Worm (Caenorhabditis elegans) whole organism, early embryonic: ENCODE measurements around the gene ZK1240.2.

ENCODE experiments used
- B0310.2 ChIP-seq: sonication (generic microtip); optimal IDR thresholded peaks from 2 replicates; lab custom pipeline; 2016; ENCODE audit warnings: mild to moderate bottlenecking, missing genetic modification characterization, missing compliant biosample characterization
- F13C5.2 ChIP-seq: sonication (generic microtip); optimal IDR thresholded peaks from 2 replicates; lab custom pipeline; 2017; ENCODE audit warnings: mild to moderate bottlenecking, missing genetic modification characterization, inconsistent platforms, missing compliant biosample characterization
- aly-1 ChIP-seq: sonication (generic microtip); optimal IDR thresholded peaks from 2 replicates; lab custom pipeline; 2016; ENCODE audit warnings: missing genetic modification characterization, missing compliant biosample characterization
- ama-1 ChIP-seq: fragments of 150-350 bp; optimal IDR thresholded peaks from 2 replicates; lab custom pipeline; 2014
- ceh-13 ChIP-seq: fragments of 200-800 bp; sonication (Bioruptor generic); optimal IDR thresholded peaks from 2 replicates; lab custom pipeline; 2018; ENCODE audit warnings: mild to moderate bottlenecking, missing genetic modification characterization, missing compliant biosample characterization
- ceh-36 ChIP-seq: sonication (generic microtip); optimal IDR thresholded peaks from 2 replicates; lab custom pipeline; 2016; ENCODE audit warnings: missing genetic modification characterization, inconsistent platforms, missing compliant biosample characterization
- ets-7 ChIP-seq: sonication (generic microtip); optimal IDR thresholded peaks from 2 replicates; lab custom pipeline; 2016; ENCODE audit warnings: missing genotype, missing genetic modification characterization, missing compliant biosample characterization
- flt-1 ChIP-seq: fragments of 200-800 bp; sonication (Bioruptor generic); IDR thresholded peaks from 2 replicates; pipeline ENCODE4 v1.3.6; 2022; ENCODE audit warnings: missing genetic modification characterization, missing compliant biosample characterization
- hmbx-1 ChIP-seq: sonication (generic microtip); optimal IDR thresholded peaks from 2 replicates; lab custom pipeline; 2016; ENCODE audit warnings: mild to moderate bottlenecking, missing genetic modification characterization, missing compliant biosample characterization
- hmg-4 ChIP-seq: fragments of 200-800 bp; sonication (Bioruptor generic); optimal IDR thresholded peaks from 2 replicates; lab custom pipeline; 2018; ENCODE audit warnings: mild to moderate bottlenecking, missing genetic modification characterization, missing compliant biosample characterization
- hnd-1 ChIP-seq: sonication (generic microtip); optimal IDR thresholded peaks from 2 replicates; lab custom pipeline; 2016; ENCODE audit warnings: missing genetic modification characterization, missing compliant biosample characterization
- pes-1 ChIP-seq: fragments of 200-800 bp; sonication (Bioruptor generic); IDR thresholded peaks from 2 replicates; pipeline ENCODE4 v1.3.6; 2022; ENCODE audit warnings: missing genetic modification reagents, missing genetic modification characterization, missing compliant biosample characterization
- scrt-1 ChIP-seq: fragments of 200-800 bp; sonication (Bioruptor generic); IDR thresholded peaks from 2 replicates; pipeline ENCODE4 v1.3.6; 2022; ENCODE audit warnings: missing genetic modification characterization, missing compliant biosample characterization
- sea-1 ChIP-seq: fragments of 200-800 bp; sonication (Bioruptor generic); conservative IDR thresholded peaks from 2 replicates; pipeline ENCODE4 v1.3.6; 2022; ENCODE audit warnings: missing genetic modification characterization, missing compliant biosample characterization
- tbx-11 ChIP-seq: fragments of 200-800 bp; sonication (Bioruptor generic); IDR thresholded peaks from 2 replicates; pipeline ENCODE4 v1.3.6; 2022; ENCODE audit warnings: missing genetic modification characterization, missing compliant biosample characterization
- tbx-37 ChIP-seq: fragments of 200-800 bp; sonication (Bioruptor generic); conservative IDR thresholded peaks from 2 replicates; pipeline ENCODE4 v1.3.6; 2022; ENCODE audit warnings: missing genetic modification reagents, missing genetic modification characterization, missing compliant biosample characterization
- tra-4 ChIP-seq: sonication (generic microtip); optimal IDR thresholded peaks from 2 replicates; lab custom pipeline; 2017; ENCODE audit warnings: missing genetic modification characterization, missing compliant biosample characterization

Gene ZK1240.2

DNA sequence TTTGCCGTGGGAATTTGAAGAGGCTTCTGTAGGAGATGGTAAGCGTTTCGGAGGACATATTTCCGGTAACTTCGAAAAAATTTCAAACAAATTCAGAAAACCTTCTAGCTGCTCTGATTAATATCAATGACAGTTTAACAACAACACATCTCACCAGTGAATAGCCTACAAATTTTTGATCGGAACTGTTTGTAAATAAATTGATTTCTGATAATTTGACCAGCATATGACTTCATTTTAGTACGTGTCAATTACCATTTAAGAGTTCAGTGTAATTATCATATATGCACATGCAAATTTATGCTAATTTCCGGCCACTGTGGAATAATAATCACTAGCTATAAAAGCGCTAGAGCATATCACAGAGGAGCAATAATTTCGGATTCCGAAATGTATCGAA is 1.8 kb downstream of the ZK1240.2 start, which contains the start of gene ZK1240.11:
Gene ZK1240.11 (plus strand): TSS at position 301 of the 400 bp plus-strand sequence.
- TF ChIP-seq ama-1 = no peak
- no peak for TF ChIP-seq aly-1 (tag; lab: Kevin White, UChicago)
- TF ChIP-seq hnd-1 (tag; lab: Kevin White, UChicago) = no peak
- no peak for TF ChIP-seq hmbx-1 (tag; lab: Kevin White, UChicago)
- TF ChIP-seq ceh-13 (GFP tag; lab: Kevin White, UChicago) = no peak
- no peak for TF ChIP-seq pes-1 (GFP tag; lab: Robert Waterston, UW)
- TF ChIP-seq hmg-4 (GFP tag; lab: Kevin White, UChicago) = no peak
- no peak for TF ChIP-seq sea-1 (GFP tag; lab: Robert Waterston, UW)
- no peak for TF ChIP-seq tra-4 (tag; lab: Kevin White, UChicago)
- TF ChIP-seq ets-7 (tag; lab: Kevin White, UChicago) = no peak
- TF ChIP-seq ceh-36 = no peak
- TF ChIP-seq tbx-11 (GFP tag; lab: Robert Waterston, UW) = no peak
- no peak for TF ChIP-seq B0310.2
- TF ChIP-seq tbx-37 (GFP tag; lab: Robert Waterston, UW) = no peak
- TF ChIP-seq flt-1 (GFP tag; lab: Robert Waterston, UW) = no peak
- TF ChIP-seq scrt-1 (GFP tag; lab: Robert Waterston, UW) = no peak

DNA sequence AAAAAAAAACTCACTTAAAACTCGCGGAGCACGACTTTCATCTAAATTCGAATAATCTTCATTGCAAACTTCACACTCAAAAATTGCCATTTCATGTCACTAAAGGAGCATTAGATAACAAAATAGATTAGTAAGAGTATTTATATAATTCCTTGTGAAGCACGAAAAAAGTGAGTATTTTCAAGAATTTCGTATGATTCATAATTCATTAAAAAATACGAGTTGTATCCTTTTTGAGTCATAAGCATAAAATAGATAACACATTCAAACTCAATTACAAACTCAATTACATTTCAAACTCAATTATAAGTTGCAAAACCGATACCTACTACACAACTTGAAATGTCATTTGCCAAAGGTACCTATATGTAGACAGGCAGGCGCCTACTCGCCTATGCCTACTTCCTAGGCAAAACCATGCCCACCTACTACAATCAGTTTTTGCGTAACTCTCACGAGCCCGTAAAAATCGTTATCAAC is 5.8 kb downstream of the ZK1240.2 start, which contains the start of the genes ZK1240.8 and ZK1240.1:
Gene ZK1240.8 (minus strand): TSS at position 101 of the 480 bp plus-strand sequence.
Gene ZK1240.1 (plus strand): TSS at position 430 of the 480 bp plus-strand sequence.
- TF ChIP-seq ceh-36 (no peak), hmbx-1 (tag; lab: Kevin White, UChicago) (no peak), tra-4 (tag; lab: Kevin White, UChicago) (no peak), ceh-13 (GFP tag; lab: Kevin White, UChicago) (no peak), sea-1 (GFP tag; lab: Robert Waterston, UW) (no peak), tbx-37 (GFP tag; lab: Robert Waterston, UW) (no peak), ama-1 (no peak), hmg-4 (GFP tag; lab: Kevin White, UChicago) (no peak), B0310.2 (no peak), ets-7 (tag; lab: Kevin White, UChicago) (no peak)

DNA sequence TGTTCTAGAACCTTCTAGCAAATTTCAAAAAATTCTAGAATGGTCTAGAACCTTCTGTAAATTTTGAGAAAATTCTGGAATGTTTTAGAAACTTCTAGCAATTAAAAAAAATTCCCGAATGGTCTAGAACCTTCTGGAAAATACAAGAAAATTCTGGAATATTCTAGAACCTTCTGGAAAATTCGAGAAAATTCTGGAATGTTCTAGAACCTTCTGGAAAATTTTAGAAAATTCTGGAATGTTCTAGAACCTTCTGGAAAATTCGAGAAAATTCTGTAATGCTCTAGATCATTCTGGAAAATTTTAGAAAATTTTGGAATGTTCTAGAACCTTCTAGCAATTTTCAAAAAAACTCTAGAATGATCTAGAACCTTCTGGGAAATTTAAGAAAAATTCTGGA is 7.3 kb downstream of the ZK1240.2 start:
- no peak for TF ChIP-seq flt-1 (GFP tag; lab: Robert Waterston, UW)
- no peak for TF ChIP-seq scrt-1 (GFP tag; lab: Robert Waterston, UW)
- no peak for TF ChIP-seq tbx-37 (GFP tag; lab: Robert Waterston, UW)
- no peak for TF ChIP-seq tbx-11 (GFP tag; lab: Robert Waterston, UW)
- no peak for TF ChIP-seq B0310.2
- no peak for TF ChIP-seq ceh-13 (GFP tag; lab: Kevin White, UChicago)
- no peak for TF ChIP-seq F13C5.2 (tag; lab: Kevin White, UChicago)
- TF ChIP-seq hnd-1 (tag; lab: Kevin White, UChicago) = no peak
- TF ChIP-seq aly-1 (tag; lab: Kevin White, UChicago) = no peak
- no peak for TF ChIP-seq pes-1 (GFP tag; lab: Robert Waterston, UW)
- TF ChIP-seq hmbx-1 (tag; lab: Kevin White, UChicago) = no peak
- no peak for TF ChIP-seq ets-7 (tag; lab: Kevin White, UChicago)
- TF ChIP-seq ama-1 = no peak
- no peak for TF ChIP-seq ceh-36
- TF ChIP-seq sea-1 (GFP tag; lab: Robert Waterston, UW) = no peak
- TF ChIP-seq tra-4 (tag; lab: Kevin White, UChicago) = no peak
- no peak for TF ChIP-seq hmg-4 (GFP tag; lab: Kevin White, UChicago)

DNA sequence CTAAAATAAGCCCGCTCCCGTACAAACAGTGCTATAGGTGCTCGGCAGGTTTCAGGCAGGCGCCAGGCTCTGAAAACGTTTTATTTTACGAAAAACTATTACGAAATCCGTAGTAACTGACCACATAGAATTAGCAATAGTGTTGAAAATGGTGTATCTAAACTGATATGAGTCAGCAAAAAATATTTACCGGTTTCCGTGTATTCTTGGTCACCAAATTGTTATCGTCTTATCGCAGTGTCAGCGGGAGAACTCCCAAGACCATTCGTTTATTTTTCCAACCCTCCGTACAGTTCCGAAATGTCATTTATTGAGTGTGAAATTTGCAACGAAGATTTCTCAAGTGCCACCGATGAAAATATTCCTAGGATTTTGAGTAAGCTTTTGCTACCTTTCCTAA is 9.0 kb downstream of the ZK1240.2 start, which contains the start of gene F43C11.8:
Gene F43C11.8 (plus strand): TSS at position 301 of the 400 bp plus-strand sequence.
- TF ChIP-seq sea-1 (GFP tag; lab: Robert Waterston, UW) (no peak), ama-1 (no peak), hmg-4 (GFP tag; lab: Kevin White, UChicago) (no peak), B0310.2 (no peak), scrt-1 (GFP tag; lab: Robert Waterston, UW) (no peak), pes-1 (GFP tag; lab: Robert Waterston, UW) (no peak), flt-1 (GFP tag; lab: Robert Waterston, UW) (no peak), ceh-36 (no peak), tbx-37 (GFP tag; lab: Robert Waterston, UW) (no peak), ets-7 (tag; lab: Kevin White, UChicago) (no peak), tra-4 (tag; lab: Kevin White, UChicago) (no peak), hmbx-1 (tag; lab: Kevin White, UChicago) (no peak), F13C5.2 (tag; lab: Kevin White, UChicago) (no peak), ceh-13 (GFP tag; lab: Kevin White, UChicago) (no peak), hnd-1 (tag; lab: Kevin White, UChicago) (no peak), aly-1 (tag; lab: Kevin White, UChicago) (no peak), tbx-11 (GFP tag; lab: Robert Waterston, UW) (no peak)

DNA sequence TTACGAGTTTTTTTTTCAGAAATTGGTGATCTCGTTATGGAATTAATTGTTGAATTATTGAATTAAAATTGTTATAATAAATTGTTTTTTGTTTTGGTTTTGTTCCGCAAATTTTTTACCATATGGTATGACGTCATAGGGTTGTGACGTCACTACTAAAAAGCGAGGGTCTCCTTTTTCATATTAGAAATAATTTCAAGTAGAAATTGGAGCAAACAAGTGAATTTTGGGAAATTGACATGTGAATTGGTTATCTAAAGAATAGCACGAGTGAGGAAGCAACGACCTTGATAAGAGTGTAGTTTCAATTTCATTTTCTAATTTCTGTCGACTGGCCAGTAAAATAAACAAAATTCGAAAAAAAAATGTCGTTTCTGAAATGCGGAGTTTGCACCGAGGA is 12.4 kb downstream of the ZK1240.2 start, which contains the start of gene F43C11.7:
Gene F43C11.7 (plus strand): TSS at position 326 of the 400 bp plus-strand sequence.
- TF ChIP-seq tbx-11 (GFP tag; lab: Robert Waterston, UW) = no peak
- TF ChIP-seq flt-1 (GFP tag; lab: Robert Waterston, UW) = no peak
- no peak for TF ChIP-seq hnd-1 (tag; lab: Kevin White, UChicago)
- no peak for TF ChIP-seq pes-1 (GFP tag; lab: Robert Waterston, UW)
- no peak for TF ChIP-seq aly-1 (tag; lab: Kevin White, UChicago)
- no peak for TF ChIP-seq F13C5.2 (tag; lab: Kevin White, UChicago)
- no peak for TF ChIP-seq ama-1
- TF ChIP-seq hmg-4 (GFP tag; lab: Kevin White, UChicago) = no peak
- TF ChIP-seq ets-7 (tag; lab: Kevin White, UChicago) = no peak
- no peak for TF ChIP-seq ceh-36
- TF ChIP-seq B0310.2 = no peak
- TF ChIP-seq hmbx-1 (tag; lab: Kevin White, UChicago) = no peak
- TF ChIP-seq sea-1 (GFP tag; lab: Robert Waterston, UW) = no peak

DNA sequence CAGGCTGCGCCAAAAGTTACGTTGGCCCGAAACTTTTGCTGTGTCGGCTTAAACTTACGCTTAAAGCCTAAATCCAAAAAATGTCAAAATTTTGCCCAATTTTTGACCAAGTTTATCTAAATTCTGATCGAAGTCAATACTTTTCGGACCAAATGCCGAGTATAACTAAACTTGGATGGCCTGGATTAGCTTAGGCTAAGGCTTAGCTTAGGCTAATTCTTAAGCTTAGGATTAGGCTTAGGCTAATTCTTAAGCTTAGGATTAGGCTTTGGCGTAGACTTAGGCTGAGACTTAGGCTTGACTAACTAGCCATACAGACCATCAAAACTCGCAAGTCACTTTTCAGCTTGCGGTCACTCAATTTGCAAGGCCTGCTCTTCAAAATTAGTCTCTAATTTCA is 13.0 kb downstream of the ZK1240.2 start:
- TF ChIP-seq hmbx-1 (tag; lab: Kevin White, UChicago) (no peak), ceh-36 (peak; percentile 71), hnd-1 (tag; lab: Kevin White, UChicago) (no peak), B0310.2 (no peak), tbx-37 (GFP tag; lab: Robert Waterston, UW) (no peak), F13C5.2 (tag; lab: Kevin White, UChicago) (no peak), tbx-11 (GFP tag; lab: Robert Waterston, UW) (no peak), scrt-1 (GFP tag; lab: Robert Waterston, UW) (no peak), ama-1 (no peak)
